Worm (Caenorhabditis elegans) whole organism, L4 larva: ENCODE results near the gene dhs-19.
A peak's percentile ranks its signal among the peaks of the same experiment; 100 is the strongest.

Experiments used
- D1046.2 ChIP-seq: fragments of 200-800 bp; sonication (Bioruptor generic); IDR thresholded peaks from 2 replicates; pipeline ENCODE4 v1.3.6; 2022; ENCODE audit warnings: missing genetic modification characterization, missing compliant biosample characterization
- F37D6.2 ChIP-seq: sonication (generic microtip); optimal IDR thresholded peaks from 2 replicates; lab custom pipeline; 2016; ENCODE audit warnings: mild to moderate bottlenecking, missing genetic modification characterization, missing compliant biosample characterization
- R02D3.7 ChIP-seq: fragments of 150-350 bp; sonication (generic microtip); optimal IDR thresholded peaks from 3 replicates; lab custom pipeline; 2014; ENCODE audit warnings: missing biosample characterization, missing genetic modification characterization
- T20F7.1 ChIP-seq: fragments of 200-800 bp; sonication (Bioruptor generic); optimal IDR thresholded peaks from 2 replicates; lab custom pipeline; 2018; ENCODE audit warnings: mild to moderate bottlenecking, missing genetic modification characterization, missing compliant biosample characterization
- ZK337.2 ChIP-seq: fragments of 200-800 bp; sonication (Bioruptor generic); IDR thresholded peaks from 2 replicates; pipeline ENCODE4 v1.3.6; 2022; ENCODE audit warnings: missing genetic modification reagents, missing genetic modification characterization, missing compliant biosample characterization
- ceh-32 ChIP-seq: sonication (generic microtip); optimal IDR thresholded peaks from 2 replicates; lab custom pipeline; 2016; ENCODE audit warnings: mild to moderate bottlenecking, missing genetic modification characterization, missing compliant biosample characterization; ENCODE audit not compliant: poor library complexity
- daf-19 ChIP-seq: fragments of 200-800 bp; sonication (Bioruptor generic); conservative IDR thresholded peaks from 2 replicates; pipeline ENCODE4 v1.3.6; 2022; ENCODE audit warnings: missing genetic modification characterization, missing compliant biosample characterization
- dmd-6 ChIP-seq: fragments of 200-800 bp; sonication (Bioruptor generic); IDR thresholded peaks from 2 replicates; pipeline ENCODE4 v1.3.6; 2022; ENCODE audit warnings: missing genetic modification reagents, missing genetic modification characterization, missing compliant biosample characterization
- dpl-1 ChIP-seq: fragments of 150-350 bp; optimal IDR thresholded peaks from 2 replicates; lab custom pipeline; 2014; ENCODE audit warnings: missing biosample characterization, missing genetic modification reagents, missing genetic modification characterization
- duxl-1 ChIP-seq: sonication (generic microtip); optimal IDR thresholded peaks from 2 replicates; lab custom pipeline; 2016; ENCODE audit warnings: mild to moderate bottlenecking, missing genetic modification characterization, moderate library complexity, missing compliant biosample characterization; ENCODE audit not compliant: poor library complexity
- dve-1 ChIP-seq: sonication (generic microtip); optimal IDR thresholded peaks from 2 replicates; lab custom pipeline; 2017; ENCODE audit warnings: antibody characterized with exemption, mild to moderate bottlenecking, missing genetic modification characterization, missing compliant biosample characterization; ENCODE audit not compliant: insufficient read depth
- egl-43 ChIP-seq: fragments of 200-800 bp; sonication (Bioruptor generic); IDR thresholded peaks from 2 replicates; pipeline ENCODE4 v1.3.6; 2022; ENCODE audit warnings: missing genetic modification reagents, missing genetic modification characterization, missing compliant biosample characterization
- fos-1 ChIP-seq: fragments of 150-350 bp; optimal IDR thresholded peaks from 2 replicates; lab custom pipeline; 2014; ENCODE audit warnings: missing biosample characterization, missing genetic modification characterization
- gei-8 ChIP-seq: fragments of 200-800 bp; sonication (Bioruptor generic); optimal IDR thresholded peaks from 2 replicates; lab custom pipeline; 2018; ENCODE audit warnings: mild to moderate bottlenecking, missing genetic modification characterization, missing compliant biosample characterization
- hif-1 ChIP-seq, 2 experiments: sonication (generic microtip); optimal IDR thresholded peaks; 2 replicates each; lab custom pipeline; 2016 to 2017; ENCODE audit warnings: missing compliant biosample characterization in 2 of 2, missing genetic modification characterization in 2 of 2, missing genetic modification reagents in 2 of 2, missing genotype in 2 of 2, mild to moderate bottlenecking in 1 of 2
- hlh-11 ChIP-seq: fragments of 200-800 bp; sonication (Bioruptor generic); optimal IDR thresholded peaks from 2 replicates; lab custom pipeline; 2018; ENCODE audit warnings: mild to moderate bottlenecking, missing genetic modification characterization, missing compliant biosample characterization
- lir-3 ChIP-seq: sonication (generic microtip); optimal IDR thresholded peaks from 2 replicates; lab custom pipeline; 2016; ENCODE audit warnings: mild to moderate bottlenecking, missing genetic modification characterization, missing compliant biosample characterization
- lsy-2 ChIP-seq, 2 experiments: fragments of 150-350 bp in 1 of 2; sonication (generic microtip) in 1 of 2; optimal IDR thresholded peaks; 2 replicates each; lab custom pipeline; 2014 to 2017; ENCODE audit warnings: missing biosample characterization in 2 of 2, missing genetic modification characterization in 2 of 2
- mes-2 ChIP-seq: sonication (generic microtip); optimal IDR thresholded peaks from 2 replicates; lab custom pipeline; 2016; ENCODE audit warnings: missing genotype, mild to moderate bottlenecking, missing genetic modification characterization, missing compliant biosample characterization; ENCODE audit not compliant: poor library complexity, severe bottlenecking
- mxl-2 ChIP-seq: fragments of 200-800 bp; sonication (Bioruptor generic); conservative IDR thresholded peaks from 2 replicates; pipeline ENCODE4 v1.3.6; 2022; ENCODE audit warnings: missing genetic modification reagents, missing genetic modification characterization, missing compliant biosample characterization
- mxl-3 ChIP-seq: fragments of 200-800 bp; sonication (Bioruptor generic); optimal IDR thresholded peaks from 2 replicates; lab custom pipeline; 2018; ENCODE audit warnings: mild to moderate bottlenecking, missing genetic modification characterization, missing compliant biosample characterization
- nhr-111 ChIP-seq: fragments of 200-800 bp; sonication (Bioruptor generic); optimal IDR thresholded peaks from 2 replicates; lab custom pipeline; 2018; ENCODE audit warnings: mild to moderate bottlenecking, missing genetic modification characterization, missing compliant biosample characterization
- nhr-28 ChIP-seq: fragments of 150-350 bp; optimal IDR thresholded peaks from 2 replicates; lab custom pipeline; 2014; ENCODE audit warnings: missing biosample characterization, missing genetic modification characterization
- nhr-42 ChIP-seq: fragments of 200-800 bp; sonication (Bioruptor generic); IDR thresholded peaks from 2 replicates; pipeline ENCODE4 v1.3.6; 2022; ENCODE audit warnings: missing genetic modification characterization, missing compliant biosample characterization
- nhr-76 ChIP-seq: fragments of 150-350 bp; optimal IDR thresholded peaks from 2 replicates; lab custom pipeline; 2014; ENCODE audit warnings: missing biosample characterization, missing genetic modification characterization
- pqm-1 ChIP-seq: sonication (generic microtip); optimal IDR thresholded peaks from 2 replicates; lab custom pipeline; 2017; ENCODE audit warnings: missing biosample characterization, missing genetic modification characterization
- set-16 ChIP-seq: fragments of 200-800 bp; sonication (Bioruptor generic); IDR thresholded peaks from 2 replicates; pipeline ENCODE4 v1.3.6; 2022; ENCODE audit warnings: missing genetic modification reagents, missing genetic modification characterization, missing compliant biosample characterization
- snpc-1.2 ChIP-seq: fragments of 200-800 bp; sonication (Bioruptor generic); IDR thresholded peaks from 2 replicates; pipeline ENCODE4 v1.3.6; 2022; ENCODE audit warnings: missing genetic modification reagents, missing genetic modification characterization, missing compliant biosample characterization
- tra-1 ChIP-seq: fragments of 200-800 bp; sonication (Bioruptor generic); IDR thresholded peaks from 2 replicates; pipeline ENCODE4 v1.3.6; 2022; ENCODE audit warnings: missing genetic modification reagents, missing genetic modification characterization, missing compliant biosample characterization
- unc-62 ChIP-seq, 3 experiments: fragments of 150-350 bp in 1 of 3; sonication (generic microtip); optimal IDR thresholded peaks in 2 of 3; peaks in 1 of 3; 1 replicate in 1 of 3; 2 replicates in 2 of 3; lab custom pipeline; 2014 to 2017; ENCODE audit warnings: missing biosample characterization in 3 of 3, missing genetic modification characterization in 3 of 3, missing genetic modification reagents in 3 of 3, missing genotype in 1 of 3

Gene dhs-19

DNA sequence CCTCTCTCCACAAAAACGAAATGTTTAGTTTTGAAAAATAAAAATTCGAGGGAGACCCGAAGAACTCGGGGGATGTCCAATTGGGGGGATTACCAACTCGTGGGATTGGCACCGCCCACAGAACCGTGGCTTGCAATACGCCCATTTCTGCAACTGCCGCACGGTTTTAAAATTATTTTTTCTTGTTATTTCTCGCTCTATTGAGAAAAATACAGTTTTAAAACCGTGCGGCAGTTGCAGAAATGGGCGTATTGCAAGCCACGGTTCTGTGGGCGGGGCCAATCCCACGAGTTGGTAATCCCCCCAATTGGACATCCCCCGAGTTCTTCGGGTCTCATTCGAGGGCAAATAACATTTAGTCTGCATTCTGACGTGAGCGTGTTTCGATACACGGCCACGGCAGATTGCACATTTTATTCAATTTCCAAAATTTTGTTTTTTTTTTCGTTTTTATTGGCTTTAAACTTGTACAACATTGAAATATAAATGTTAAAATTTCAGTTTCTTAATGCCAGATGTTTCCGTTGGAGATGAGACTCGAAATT, 14.6 kb upstream of the dhs-19 start, which contains the start of the genes C55A6.1 and C55A6.10 (continued):
- TF ChIP-seq mes-2 (tag; lab: Kevin White, UChicago) (peak; percentile 89), set-16 (peak; percentile 54; the same call in 1 of the 2 replicates), F37D6.2 (peak; percentile 63), egl-43 (peak; percentile 78; the same call in 1 of the 2 replicates), hif-1 (tag; optimal IDR thresholded peaks at IDR 0.05; lab: Kevin White, UChicago) (peak in 1 of 2 experiments; percentile 23), snpc-1.2 (peak; percentile 78), nhr-42 (GFP tag; lab: Robert Waterston, UW) (peak; percentile 76), daf-19 (GFP tag; lab: Robert Waterston, UW) (0 out of 2 replicates have a peak, but pooled peaks have one; percentile 38)

- peak; percentile 79 for TF ChIP-seq dpl-1
- TF ChIP-seq lir-3 (tag; lab: Kevin White, UChicago), result no peak
- TF ChIP-seq gei-8 (GFP tag; lab: Kevin White, UChicago), result no peak
- peak in 1 of 2 experiments; percentile 3 for TF ChIP-seq unc-62 (GFP tag; optimal IDR thresholded peaks at IDR 0.05 in 1 of 2; lab: Kevin White, UChicago)
- no peak for TF ChIP-seq unc-62 (tag; optimal IDR thresholded peaks at IDR 0.05; lab: Kevin White, UChicago)
- TF ChIP-seq fos-1, result no peak
- TF ChIP-seq daf-19 (GFP tag; lab: Robert Waterston, UW), result no peak
- TF ChIP-seq duxl-1 (tag; lab: Kevin White, UChicago), result no peak
- TF ChIP-seq nhr-111, result no peak
- TF ChIP-seq R02D3.7 (tag; lab: Kevin White, UChicago), result no peak
- TF ChIP-seq lsy-2 (tag; optimal IDR thresholded peaks at IDR 0.05; lab: Kevin White, UChicago), result peak in 1 of 2 experiments; percentile 24
- TF ChIP-seq D1046.2 (GFP tag; lab: Robert Waterston, UW), result no peak
- no peak for TF ChIP-seq F37D6.2
- TF ChIP-seq ZK337.2, result no peak
- no peak for TF ChIP-seq nhr-76 (tag; lab: Kevin White, UChicago)
Observed at ce11 chrV:11503081-11503751, 12.9 kb upstream of the dhs-19 start, which contains the start of gene C55A6.12. Gene C55A6.12 (minus strand): TSS chrV:11503131.

ce11 chrV:11500980-11501379, 10.7 kb upstream of the dhs-19 start:
- TF ChIP-seq dmd-6 (GFP tag; lab: Robert Waterston, UW) (peak; percentile 30), nhr-28 (tag; lab: Kevin White, UChicago) (peak; percentile 44), dve-1 (tag; lab: Kevin White, UChicago) (peak; percentile 18), hlh-11 (tag; lab: Kevin White, UChicago) (peak; percentile 52), ceh-32 (tag; lab: Kevin White, UChicago) (no peak)

DNA sequence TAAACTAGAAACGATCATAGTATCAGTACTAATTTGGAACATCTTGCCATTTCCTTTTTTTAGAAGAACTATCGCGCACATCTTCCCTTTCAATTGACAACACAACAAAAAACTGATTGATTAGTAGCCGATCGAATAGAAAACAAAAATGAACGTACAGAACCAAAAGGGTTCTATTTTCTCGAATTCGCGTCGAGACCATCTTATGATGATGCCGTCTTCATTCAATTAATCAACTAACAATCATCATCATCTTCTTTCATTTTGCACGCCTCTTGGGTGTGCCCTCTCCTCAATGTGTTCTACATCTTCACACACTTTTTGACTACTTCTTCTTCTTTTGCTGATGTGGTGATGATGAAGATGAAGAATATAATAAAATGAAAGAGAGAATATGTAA, 9.5 kb upstream of the dhs-19 start:
- TF ChIP-seq nhr-28 (tag; lab: Kevin White, UChicago) (peak; percentile 22), unc-62 (GFP tag; optimal IDR thresholded peaks at IDR 0.05 in 1 of 2; lab: Kevin White, UChicago) (peak in 1 of 2 experiments; percentile 92), unc-62 (tag; optimal IDR thresholded peaks at IDR 0.05; lab: Kevin White, UChicago) (no peak), mxl-3 (GFP tag; lab: Kevin White, UChicago) (peak; percentile 9), mxl-2 (no peak)
- TF ChIP-seq, all 104 proteins: peak for 3

DNA sequence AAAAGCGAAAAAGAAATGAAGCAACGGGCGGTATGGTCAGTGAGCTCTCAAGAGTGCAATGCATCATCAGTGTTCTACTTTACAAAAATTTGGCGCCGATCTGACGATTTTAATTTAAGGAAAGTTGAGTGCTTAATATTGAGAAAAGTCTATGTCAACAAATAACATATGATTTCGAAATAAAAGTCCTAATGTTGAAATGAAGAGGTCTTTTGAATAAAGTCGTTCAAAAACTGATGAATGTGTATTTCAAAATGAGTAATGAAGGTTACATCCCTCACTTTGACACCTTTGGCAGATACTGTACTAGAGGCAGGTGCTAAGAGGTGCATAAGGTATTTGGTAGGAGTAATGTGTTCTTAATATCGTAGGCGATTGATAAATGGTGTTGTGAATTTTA, 7.2 kb upstream of the dhs-19 start:
- TF ChIP-seq unc-62 (GFP tag; optimal IDR thresholded peaks at IDR 0.05 in 1 of 2; lab: Kevin White, UChicago) (peak in 1 of 2 experiments; percentile 92), unc-62 (tag; optimal IDR thresholded peaks at IDR 0.05; lab: Kevin White, UChicago) (no peak), T20F7.1 (GFP tag; lab: Kevin White, UChicago) (no peak), tra-1 (GFP tag; lab: Robert Waterston, UW) (no peak), pqm-1 (tag; lab: Kevin White, UChicago) (no peak)
